Worm (Caenorhabditis elegans): Measurements from ENCODE around the gene K02D10.8.

The K02D10.8 gene

DNA sequence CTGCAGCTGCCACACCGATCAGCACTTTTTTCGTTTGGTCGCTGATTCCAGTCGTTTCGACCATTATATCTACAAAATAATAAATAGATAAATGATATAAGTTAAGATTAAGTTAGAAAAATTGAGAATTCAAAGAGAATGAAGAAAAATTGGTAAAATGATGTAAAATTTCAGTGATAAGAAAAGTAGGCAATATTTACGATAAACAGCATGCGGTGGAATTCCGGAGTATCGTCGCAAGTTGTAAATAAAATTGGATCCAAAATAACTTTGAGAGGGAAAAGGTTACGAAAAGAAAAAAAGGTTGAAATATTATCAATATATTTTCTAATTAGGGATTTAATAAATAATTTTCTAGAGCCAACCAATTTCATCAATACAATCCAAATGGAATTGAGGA, 31.5 kb upstream of the K02D10.8 start, which contains the start of gene tomm-70:
Gene tomm-70, minus strand, starts transcription at position 69 of the 400 bp plus-strand sequence.
- no peak for TF ChIP-seq F37B4.10 (GFP tag; IDR thresholded peaks at IDR 0.05)
- no peak for TF ChIP-seq T26A5.8 (tag; optimal IDR thresholded peaks at IDR 0.05)
- TF ChIP-seq F22D6.2 (tag; optimal IDR thresholded peaks at IDR 0.05) = no peak
- peak; percentile 81 for TF ChIP-seq attf-3 (GFP tag; conservative IDR thresholded peaks at IDR 0.05)
- TF ChIP-seq sptf-2 (GFP tag; optimal IDR thresholded peaks at IDR 0.05) = no peak
- no peak for TF ChIP-seq nfya-1 (tag; optimal IDR thresholded peaks at IDR 0.05; ENCODE audit: borderline replicate concordance, insufficient read depth)

DNA sequence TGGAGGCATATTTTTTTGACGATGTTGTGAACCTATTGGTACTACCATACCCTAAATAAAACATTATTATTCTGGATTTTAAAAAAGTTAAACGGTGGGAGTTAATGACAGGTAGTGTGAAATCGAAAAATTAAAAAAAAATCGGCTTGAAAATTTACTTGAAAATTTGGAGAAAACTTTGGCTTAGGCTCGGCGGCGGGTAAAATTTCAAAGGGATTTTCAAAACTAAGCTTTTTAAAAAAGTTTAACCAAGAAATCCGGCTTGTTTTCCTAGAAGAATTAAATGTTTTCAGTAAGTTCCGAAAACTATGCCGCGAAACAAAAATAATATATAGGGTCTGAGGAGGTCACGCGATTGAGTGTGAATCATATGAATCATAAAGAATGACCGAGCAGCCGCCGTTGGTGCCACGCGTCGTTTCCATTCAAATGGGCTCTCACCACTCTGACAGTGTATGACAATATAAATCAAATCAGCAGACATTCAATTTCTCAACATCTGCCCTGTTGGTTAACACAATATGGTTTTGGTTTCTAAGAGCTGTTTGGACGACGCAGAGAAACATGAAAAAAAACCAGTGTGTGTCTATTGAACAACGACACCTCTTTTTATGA, 25.0 kb upstream of the K02D10.8 start, which contains the start of gene aak-1:
Gene aak-1, minus strand, starts transcription at position 51 of the 615 bp plus-strand sequence.
- TF ChIP-seq dpff-1 (tag; optimal IDR thresholded peaks at IDR 0.05) (no peak), hsf-1 (GFP tag; IDR thresholded peaks at IDR 0.05) (no peak), T26A5.8 (tag; optimal IDR thresholded peaks at IDR 0.05) (no peak), fkh-3 (tag; optimal IDR thresholded peaks at IDR 0.05) (no peak), ztf-6 (GFP tag; IDR thresholded peaks at IDR 0.05) (no peak), ceh-100 (GFP tag; IDR thresholded peaks at IDR 0.05) (no peak), hmg-1.2 (GFP tag; IDR thresholded peaks at IDR 0.05) (no peak), mxl-1 (tag; optimal IDR thresholded peaks at IDR 0.05) (no peak), nhr-120 (GFP tag; IDR thresholded peaks at IDR 0.05) (no peak), ztf-26 (tag; optimal IDR thresholded peaks at IDR 0.05) (no peak), hmg-20 (GFP tag; IDR thresholded peaks at IDR 0.05) (no peak), Y67H2A.10 (GFP tag; conservative IDR thresholded peaks at IDR 0.05) (no peak), lir-1 (GFP tag; conservative IDR thresholded peaks at IDR 0.05) (no peak), egl-18 (GFP tag; IDR thresholded peaks at IDR 0.05) (no peak), lsl-1 (GFP tag; optimal IDR thresholded peaks at IDR 0.05) (no peak), nhr-80 (tag; optimal IDR thresholded peaks at IDR 0.05) (no peak), madf-10 (tag; optimal IDR thresholded peaks at IDR 0.05) (no peak), B0261.1 (tag; optimal IDR thresholded peaks at IDR 0.05) (no peak), F49E8.2 (tag; optimal IDR thresholded peaks at IDR 0.05; ENCODE audit: insufficient read depth) (no peak)

DNA sequence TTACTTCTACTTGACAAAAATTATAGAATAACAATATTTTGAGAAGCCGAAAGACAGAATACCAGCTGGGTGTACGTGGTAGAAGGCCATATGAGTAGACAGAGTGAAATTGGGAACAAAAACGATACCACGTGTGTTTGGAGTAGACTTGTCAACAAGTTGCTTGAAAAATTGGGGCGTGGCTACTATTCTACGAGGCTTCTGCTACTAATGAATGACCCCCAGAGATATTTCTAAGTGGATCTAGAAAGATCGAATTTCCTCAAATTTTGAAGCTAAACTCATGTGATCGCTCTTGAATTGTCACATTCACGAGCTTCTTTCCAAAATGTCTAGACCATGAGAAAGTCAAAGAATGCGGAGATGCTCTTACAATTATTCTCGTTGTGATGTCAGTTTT, 24.2 kb upstream of the K02D10.8 start:
- no peak for TF ChIP-seq F49E8.2 (tag; optimal IDR thresholded peaks at IDR 0.05; ENCODE audit: insufficient read depth)
- peak; percentile 16 for TF ChIP-seq nhr-80 (tag; optimal IDR thresholded peaks at IDR 0.05)
- 0 out of 2 replicates have a peak, but pooled peaks have one; percentile 15 for TF ChIP-seq Y53G8AR.9 (GFP tag; conservative IDR thresholded peaks at IDR 0.05)
- no peak for TF ChIP-seq athp-1 (tag; optimal IDR thresholded peaks at IDR 0.05)

DNA sequence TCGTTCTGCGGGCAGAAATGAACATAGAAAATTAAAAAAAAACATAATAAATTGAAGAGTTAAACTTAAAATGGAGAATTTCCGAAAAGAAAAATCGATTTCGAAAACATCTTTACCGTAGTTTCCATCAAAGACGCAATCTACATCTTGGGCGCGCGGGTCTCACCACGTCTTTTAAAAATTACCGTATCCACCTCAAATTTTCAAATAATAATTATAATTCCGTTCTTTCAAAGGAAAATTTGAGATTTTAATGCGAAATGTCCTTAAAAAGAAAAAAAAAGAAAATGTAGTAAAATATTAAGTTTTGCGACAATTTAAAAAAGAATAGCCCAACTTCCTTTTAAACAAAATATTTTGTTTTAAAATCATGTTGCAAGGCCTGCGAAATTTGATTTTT, 23.1 kb upstream of the K02D10.8 start:
- TF ChIP-seq aptf-2 (GFP tag; conservative IDR thresholded peaks at IDR 0.05) = no peak
- TF ChIP-seq madf-8 (GFP tag; conservative IDR thresholded peaks at IDR 0.05) = 0 out of 2 replicates have a peak, but pooled peaks have one; percentile 31
- no peak for TF ChIP-seq athp-1 (tag; optimal IDR thresholded peaks at IDR 0.05)
- TF ChIP-seq lsl-1 (GFP tag; optimal IDR thresholded peaks at IDR 0.05) = peak; percentile 89
- TF ChIP-seq attf-3 (GFP tag; conservative IDR thresholded peaks at IDR 0.05) = no peak
- TF ChIP-seq lin-54 (GFP tag; optimal IDR thresholded peaks at IDR 0.05) = peak; percentile 51
- peak; percentile 70 for TF ChIP-seq xnd-1 (tag; optimal IDR thresholded peaks at IDR 0.05)
- peak; percentile 3 for TF ChIP-seq F49E8.2 (tag; optimal IDR thresholded peaks at IDR 0.05; ENCODE audit: insufficient read depth)
- peak; percentile 23; the same call in 1 of the 2 replicates for TF ChIP-seq D2030.7 (GFP tag; IDR thresholded peaks at IDR 0.05)
- peak; percentile 17 for TF ChIP-seq tbp1 (GFP tag; optimal IDR thresholded peaks at IDR 0.05)
- TF ChIP-seq ceh-91 (GFP tag; IDR thresholded peaks at IDR 0.05) = peak; percentile 36; the same call in 1 of the 2 replicates
- peak; percentile 51 for TF ChIP-seq snpc-1.3 (tag; optimal IDR thresholded peaks at IDR 0.05; ENCODE audit: insufficient read depth)
- TF ChIP-seq madf-6 (GFP tag; IDR thresholded peaks at IDR 0.05) = peak; percentile 80
- peak; percentile 84 for TF ChIP-seq F33H1.4 (GFP tag; IDR thresholded peaks at IDR 0.05)

All from whole organism, young adult.